Worm (Caenorhabditis elegans): ENCODE measurements around the gene C18B12.4.

DNA sequence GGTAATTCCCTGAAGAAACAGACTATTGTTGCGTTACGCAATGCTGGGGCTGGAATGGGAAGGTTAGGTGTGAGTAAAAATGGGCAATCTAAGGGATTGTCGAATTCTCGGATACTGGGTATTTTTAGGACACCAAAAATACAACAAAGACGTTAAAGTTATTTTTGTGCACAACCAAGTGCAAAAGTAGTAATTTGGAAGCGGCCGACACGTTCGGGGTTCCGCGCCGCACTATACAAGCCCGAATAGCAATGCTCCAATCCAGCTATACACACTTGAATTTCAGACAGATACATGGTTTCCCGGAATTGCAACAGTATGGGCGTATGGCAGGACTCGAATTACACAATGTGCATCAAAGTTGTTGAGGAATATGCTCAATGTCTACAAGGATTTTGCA, 12.4 kb downstream of the C18B12.4 start:
- no peak for TF ChIP-seq ceh-39 (tag; optimal IDR thresholded peaks at IDR 0.05)
- TF ChIP-seq blmp-1 (tag; optimal IDR thresholded peaks at IDR 0.05) = no peak
- TF ChIP-seq ces-1 (GFP tag; optimal IDR thresholded peaks at IDR 0.05) = no peak
- TF ChIP-seq ztf-11 (tag; optimal IDR thresholded peaks at IDR 0.05) = no peak
- TF ChIP-seq nhr-12 (tag; optimal IDR thresholded peaks at IDR 0.05) = no peak

Measured in whole organism, mixed stage, embryonic.